Fruit fly (Drosophila melanogaster): ENCODE measurements around the gene rump.

rump gene

DNA sequence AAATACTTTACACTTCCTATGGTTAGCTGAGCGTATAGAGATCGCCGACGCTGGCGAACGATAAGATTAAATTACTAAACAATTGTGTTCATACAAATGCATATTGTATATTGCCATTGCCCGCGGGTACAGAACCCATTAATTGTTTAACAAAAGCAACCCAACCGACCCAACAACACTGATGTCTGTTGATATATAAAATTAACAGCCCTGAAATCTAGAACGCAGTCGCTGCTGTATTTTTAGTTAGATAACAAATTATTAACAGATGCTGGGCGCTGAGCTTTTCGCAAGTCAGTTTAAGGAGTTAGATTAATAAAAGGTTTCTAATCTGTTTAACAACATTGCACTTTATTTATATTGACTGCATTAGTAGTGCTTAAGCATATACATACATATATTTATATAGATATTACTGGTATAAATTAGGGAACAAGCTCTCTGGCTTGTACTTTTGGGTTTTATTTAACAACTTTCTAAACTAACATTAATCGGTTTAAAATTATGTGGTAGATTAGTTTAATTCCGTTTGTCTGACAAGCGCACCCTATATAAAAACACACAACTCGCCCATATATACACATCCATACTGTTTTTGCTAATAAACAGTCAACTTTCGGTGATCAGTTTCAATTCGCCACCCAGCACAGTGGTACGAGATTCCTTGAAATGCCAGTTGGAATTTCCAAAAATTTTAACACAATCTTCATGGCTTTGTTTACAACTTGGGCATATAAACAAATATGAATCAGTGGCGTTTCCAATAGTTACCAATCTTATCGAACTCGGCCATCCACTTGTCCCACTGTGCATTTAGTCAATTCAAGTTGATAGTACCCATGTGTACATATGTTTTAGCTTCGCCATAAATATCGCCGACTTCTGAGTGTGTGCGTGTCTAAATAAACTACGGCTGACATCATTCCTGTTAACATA, 18.1 kb upstream of the rump start (continued):
- TF ChIP-seq bab2 (GFP tag; optimal IDR thresholded peaks at IDR 0.05): peak; percentile 91
- peak; percentile 85 for TF ChIP-seq otp (GFP tag; IDR thresholded peaks at IDR 0.05)
- TF ChIP-seq Dip3 (GFP tag; optimal IDR thresholded peaks at IDR 0.05): peak; percentile 86
- TF ChIP-seq CG3281 (GFP tag; optimal IDR thresholded peaks at IDR 0.05): peak; percentile 96
- peak; percentile 69 for TF ChIP-seq tx (GFP tag; optimal IDR thresholded peaks at IDR 0.05)
- peak; percentile 73; the same call in 2 of the 3 replicates for TF ChIP-seq CG7357 (GFP tag; IDR thresholded peaks at IDR 0.05)
- TF ChIP-seq ind (GFP tag; optimal IDR thresholded peaks at IDR 0.05): peak; percentile 95
- no peak for TF ChIP-seq crol (GFP tag; IDR thresholded peaks at IDR 0.05)
- TF ChIP-seq pho (GFP tag; optimal IDR thresholded peaks at IDR 0.05): peak; percentile 87
- TF ChIP-seq Hsf (GFP tag; optimal IDR thresholded peaks at IDR 0.05): peak; percentile 81
- no peak for TF ChIP-seq CG3407 (GFP tag; optimal IDR thresholded peaks at IDR 0.05)
- TF ChIP-seq ato (GFP tag; IDR thresholded peaks at IDR 0.05; ENCODE audit: partially characterized antibody): no peak
- peak; percentile 74 for TF ChIP-seq ara (GFP tag; IDR thresholded peaks at IDR 0.05)
- peak; percentile 85 for TF ChIP-seq MTF-1 (GFP tag; optimal IDR thresholded peaks at IDR 0.05; ENCODE audit: borderline replicate concordance)
- peak; percentile 75 for TF ChIP-seq tio (GFP tag; optimal IDR thresholded peaks at IDR 0.05)
- TF ChIP-seq Hr3 (GFP tag; optimal IDR thresholded peaks at IDR 0.05): peak; percentile 64
- TF ChIP-seq luna (GFP tag; optimal IDR thresholded peaks at IDR 0.05): peak; percentile 93
- peak; percentile 83 for TF ChIP-seq shn (GFP tag; optimal IDR thresholded peaks at IDR 0.05)
- TF ChIP-seq Doc3 (GFP tag; IDR thresholded peaks at IDR 0.05; ENCODE audit: partially characterized antibody): no peak
- TF ChIP-seq CG17829 (tag; optimal IDR thresholded peaks at IDR 0.05): peak; percentile 74
- TF ChIP-seq B-H1 (GFP tag; IDR thresholded peaks at IDR 0.05): peak; percentile 89
- peak; percentile 81 for TF ChIP-seq CG4820 (GFP tag; optimal IDR thresholded peaks at IDR 0.05)
- no peak for TF ChIP-seq YL-1 (GFP tag; optimal IDR thresholded peaks at IDR 0.05)
- no peak for TF ChIP-seq mld (GFP tag; IDR thresholded peaks at IDR 0.05; ENCODE audit: partially characterized antibody)
- TF ChIP-seq scrt (GFP tag; optimal IDR thresholded peaks at IDR 0.05): peak; percentile 87
- peak; percentile 82 for TF ChIP-seq CG5245 (GFP tag; optimal IDR thresholded peaks at IDR 0.05)
- peak; percentile 72 for TF ChIP-seq CG18476 (GFP tag; optimal IDR thresholded peaks at IDR 0.05)
- peak; percentile 90 for TF ChIP-seq Xrp1 (GFP tag; IDR thresholded peaks at IDR 0.05)
- TF ChIP-seq Dad (GFP tag; optimal IDR thresholded peaks at IDR 0.05): peak; percentile 90
- TF ChIP-seq Ada2b (GFP tag; IDR thresholded peaks at IDR 0.05): peak; percentile 96
- no peak for TF ChIP-seq hkb (optimal IDR thresholded peaks at IDR 0.05)
- peak; percentile 93 for TF ChIP-seq hkb (GFP tag; IDR thresholded peaks at IDR 0.05)
- peak; percentile 91 for TF ChIP-seq CG34376 (GFP tag; optimal IDR thresholded peaks at IDR 0.05)
- peak; percentile 79 for TF ChIP-seq CG10274 (GFP tag; optimal IDR thresholded peaks at IDR 0.05)
- TF ChIP-seq ttk (GFP tag; IDR thresholded peaks at IDR 0.05): peak; percentile 82
- TF ChIP-seq fd64A (GFP tag; optimal IDR thresholded peaks at IDR 0.05): peak; percentile 26
- TF ChIP-seq cwo (GFP tag; optimal IDR thresholded peaks at IDR 0.05): peak; percentile 93
- TF ChIP-seq gsb-n (tag; optimal IDR thresholded peaks at IDR 0.05): peak; percentile 31
- TF ChIP-seq CG17612 (GFP tag; IDR thresholded peaks at IDR 0.05): peak; percentile 77
- peak; percentile 62 for TF ChIP-seq CG8281 (tag; optimal IDR thresholded peaks at IDR 0.05)
- TF ChIP-seq pzg (GFP tag; optimal IDR thresholded peaks at IDR 0.05): peak; percentile 23
- TF ChIP-seq Hmx (GFP tag; optimal IDR thresholded peaks at IDR 0.05): peak; percentile 73
- peak; percentile 95 for TF ChIP-seq lbe (GFP tag; optimal IDR thresholded peaks at IDR 0.05)
- TF ChIP-seq kni (GFP tag; optimal IDR thresholded peaks at IDR 0.05): no peak
- peak; percentile 84 for TF ChIP-seq CG10147 (GFP tag; optimal IDR thresholded peaks at IDR 0.05)
- TF ChIP-seq ash1 (GFP tag; optimal IDR thresholded peaks at IDR 0.05): peak; percentile 75
- peak; percentile 65 for TF ChIP-seq CG6254 (GFP tag; optimal IDR thresholded peaks at IDR 0.05)
- TF ChIP-seq Lhr (GFP tag; optimal IDR thresholded peaks at IDR 0.05): no peak
- TF ChIP-seq CG12299 (tag; optimal IDR thresholded peaks at IDR 0.05): peak; percentile 66
